Worm (Caenorhabditis elegans): ENCODE measurements around the gene F23A7.5.

F23A7.5 gene

DNA sequence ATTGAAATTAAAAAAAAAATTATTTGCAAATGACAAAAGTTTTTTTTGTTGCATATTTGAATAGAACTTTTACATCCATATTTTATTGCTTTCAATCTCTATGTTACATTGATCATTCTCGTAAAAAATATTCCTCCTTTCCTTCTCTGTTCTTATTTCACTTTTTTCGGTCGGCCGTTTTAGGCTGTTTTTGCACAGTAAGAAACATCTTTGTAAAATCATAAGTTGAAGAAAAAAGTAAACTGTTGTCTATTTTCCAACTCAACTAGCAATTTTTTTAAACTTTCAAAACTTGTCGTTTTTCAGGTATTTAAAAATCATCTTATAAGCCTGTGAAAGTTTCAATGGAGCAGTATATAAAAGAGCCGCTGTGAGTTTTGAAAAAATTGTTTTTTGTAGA lies at the start of gene F23A7.5:
F23A7.5 (plus strand) TSS at position 301 of the 400 bp plus-strand sequence.
- TF ChIP-seq flt-1 (GFP tag; IDR thresholded peaks at IDR 0.05) (no peak), T22C8.4 (GFP tag; IDR thresholded peaks at IDR 0.05) (no peak), med-1 (GFP tag; optimal IDR thresholded peaks at IDR 0.05; ENCODE audit: insufficient read depth) (no peak), ztf-29 (GFP tag; IDR thresholded peaks at IDR 0.05) (no peak), cog-1 (tag; optimal IDR thresholded peaks at IDR 0.05) (no peak), klf-2 (GFP tag; conservative IDR thresholded peaks at IDR 0.05) (no peak), ztf-23 (GFP tag; IDR thresholded peaks at IDR 0.05) (no peak), ref-1 (GFP tag; conservative IDR thresholded peaks at IDR 0.05) (no peak), tab-1 (GFP tag; IDR thresholded peaks at IDR 0.05) (no peak)

DNA sequence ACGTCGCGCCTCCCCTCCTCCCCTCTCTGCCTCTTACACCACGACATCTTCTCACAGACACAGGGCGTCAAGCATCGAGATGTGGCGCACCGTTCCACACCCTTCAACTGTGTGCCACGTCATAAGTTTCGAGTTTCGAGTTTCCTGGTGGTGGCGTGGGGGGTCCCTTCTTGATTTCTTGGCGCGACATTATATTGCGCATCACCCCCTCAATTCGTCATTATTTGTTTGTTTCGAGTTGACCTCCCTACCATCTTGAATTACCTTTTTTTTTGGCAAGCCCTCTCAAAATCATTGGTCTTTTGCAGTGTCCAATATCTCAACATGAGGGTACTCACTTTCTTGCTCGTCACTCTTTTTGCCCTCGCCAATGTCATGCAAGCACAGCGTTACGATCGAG lies 44.7 kb upstream of the F23A7.5 start, which contains the start of gene nlp-67:
nlp-67 (plus strand) TSS at position 301 of the 400 bp plus-strand sequence.
- TF ChIP-seq flt-1 (GFP tag; IDR thresholded peaks at IDR 0.05): no peak
- TF ChIP-seq ztf-23 (GFP tag; IDR thresholded peaks at IDR 0.05): no peak
- TF ChIP-seq cog-1 (tag; optimal IDR thresholded peaks at IDR 0.05): no peak
- TF ChIP-seq ref-1 (GFP tag; conservative IDR thresholded peaks at IDR 0.05): no peak
- TF ChIP-seq klf-2 (GFP tag; conservative IDR thresholded peaks at IDR 0.05): no peak
- no peak for TF ChIP-seq tab-1 (GFP tag; IDR thresholded peaks at IDR 0.05)
- no peak for TF ChIP-seq ztf-29 (GFP tag; IDR thresholded peaks at IDR 0.05)
- TF ChIP-seq med-1 (GFP tag; optimal IDR thresholded peaks at IDR 0.05; ENCODE audit: insufficient read depth): no peak
- no peak for TF ChIP-seq T22C8.4 (GFP tag; IDR thresholded peaks at IDR 0.05)

DNA sequence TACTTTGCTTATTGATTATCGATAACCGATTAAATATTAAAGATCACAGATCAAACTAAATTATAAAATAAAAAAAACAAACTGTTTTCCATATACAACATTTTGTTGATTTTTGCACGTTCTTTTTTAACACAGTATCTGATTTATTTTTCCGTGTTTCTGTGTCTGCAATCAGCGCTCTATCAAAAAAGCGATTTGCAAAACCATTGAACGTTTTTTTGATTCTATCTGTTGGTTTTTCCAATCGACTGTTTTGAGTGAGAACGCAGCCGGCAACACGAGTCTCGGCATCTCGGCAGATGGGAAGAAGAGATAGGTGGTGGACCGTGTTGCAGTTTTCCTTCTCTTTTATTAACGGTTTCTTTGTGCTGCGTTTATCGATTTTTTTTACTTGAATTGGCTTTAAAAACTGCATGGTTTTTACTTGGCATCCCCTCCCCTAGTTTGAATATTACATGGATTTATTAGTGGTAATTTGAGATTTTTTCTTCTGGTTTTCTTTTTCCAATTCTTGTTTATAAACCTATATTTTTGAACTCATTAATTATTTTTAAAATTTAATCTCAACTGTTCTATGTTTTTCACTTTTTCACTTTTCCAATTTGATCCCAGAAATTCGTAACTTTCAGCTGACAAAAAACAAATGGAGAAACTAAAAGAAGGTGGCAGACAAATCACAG lies 39.4 kb upstream of the F23A7.5 start, which contains the start of gene slc-25A21:
slc-25A21 (plus strand) TSS at position 630 of the 680 bp plus-strand sequence.
- no peak for TF ChIP-seq T22C8.4 (GFP tag; IDR thresholded peaks at IDR 0.05)

ce11 chrX:16192574-16192973 lies 36.1 kb upstream of the F23A7.5 start:
- no peak for TF ChIP-seq flt-1 (GFP tag; IDR thresholded peaks at IDR 0.05)
- no peak for TF ChIP-seq cog-1 (tag; optimal IDR thresholded peaks at IDR 0.05)
- TF ChIP-seq ztf-23 (GFP tag; IDR thresholded peaks at IDR 0.05): no peak
- TF ChIP-seq ztf-29 (GFP tag; IDR thresholded peaks at IDR 0.05): no peak
- TF ChIP-seq med-1 (GFP tag; optimal IDR thresholded peaks at IDR 0.05; ENCODE audit: insufficient read depth): no peak
- no peak for TF ChIP-seq tab-1 (GFP tag; IDR thresholded peaks at IDR 0.05)
- TF ChIP-seq ref-1 (GFP tag; conservative IDR thresholded peaks at IDR 0.05): no peak
- TF ChIP-seq klf-2 (GFP tag; conservative IDR thresholded peaks at IDR 0.05): no peak
- no peak for TF ChIP-seq T22C8.4 (GFP tag; IDR thresholded peaks at IDR 0.05)

- TF ChIP-seq ztf-29 (GFP tag; IDR thresholded peaks at IDR 0.05): peak; percentile 21; the same call in 1 of the 2 replicates
- no peak for TF ChIP-seq ztf-23 (GFP tag; IDR thresholded peaks at IDR 0.05)
These were observed 29.4 kb upstream of the F23A7.5 start, which contains the start of gene R11.3 for ce11 chrX:16199200-16199764. Gene R11.3 (minus strand): TSS chrX:16199250.

DNA sequence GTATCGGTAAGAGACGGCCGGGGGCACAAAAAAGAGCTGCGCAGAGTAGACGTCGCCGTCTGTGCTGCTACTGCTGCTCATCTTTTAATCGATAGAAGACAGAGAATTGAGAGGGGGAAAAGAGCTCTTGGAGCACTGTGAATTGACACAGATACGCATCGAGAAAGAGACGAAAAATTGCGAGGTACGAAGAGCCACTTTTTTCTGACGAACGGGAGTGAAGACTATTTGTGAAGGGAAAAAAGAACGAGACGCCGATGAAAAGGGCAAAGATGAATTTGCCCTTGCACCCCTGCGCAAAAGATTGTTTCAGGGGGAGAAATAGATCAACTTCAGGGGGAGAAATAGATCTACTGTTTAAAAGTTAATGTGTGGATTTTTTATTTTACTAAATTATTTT lies 26.5 kb upstream of the F23A7.5 start:
- no peak for TF ChIP-seq ztf-29 (GFP tag; IDR thresholded peaks at IDR 0.05)
- TF ChIP-seq flt-1 (GFP tag; IDR thresholded peaks at IDR 0.05): no peak
- TF ChIP-seq ztf-23 (GFP tag; IDR thresholded peaks at IDR 0.05): no peak
- no peak for TF ChIP-seq med-1 (GFP tag; optimal IDR thresholded peaks at IDR 0.05; ENCODE audit: insufficient read depth)
- no peak for TF ChIP-seq ref-1 (GFP tag; conservative IDR thresholded peaks at IDR 0.05)
- no peak for TF ChIP-seq cog-1 (tag; optimal IDR thresholded peaks at IDR 0.05)
- no peak for TF ChIP-seq klf-2 (GFP tag; conservative IDR thresholded peaks at IDR 0.05)
- TF ChIP-seq T22C8.4 (GFP tag; IDR thresholded peaks at IDR 0.05): no peak
- TF ChIP-seq tab-1 (GFP tag; IDR thresholded peaks at IDR 0.05): no peak

DNA sequence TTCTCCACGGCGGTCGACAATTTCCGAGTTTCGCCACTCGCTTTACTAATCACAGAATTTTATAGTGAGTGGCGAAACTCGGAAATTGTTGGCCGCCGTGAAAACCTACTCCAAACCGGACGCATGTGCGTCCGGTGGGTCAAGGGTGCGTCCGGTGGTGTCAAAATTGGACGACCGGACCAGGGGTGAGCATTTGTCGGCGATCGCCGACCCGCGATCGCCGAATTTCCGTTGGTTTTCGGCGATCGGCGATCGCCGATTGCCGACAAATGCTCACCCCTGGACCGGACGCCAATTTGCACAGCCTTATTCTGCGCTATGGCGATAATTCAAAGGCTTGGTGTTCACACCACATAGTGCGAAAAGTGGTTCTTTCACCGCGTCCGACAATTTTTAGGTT lies 24.4 kb upstream of the F23A7.5 start:
- no peak for TF ChIP-seq klf-2 (GFP tag; conservative IDR thresholded peaks at IDR 0.05)
- TF ChIP-seq T22C8.4 (GFP tag; IDR thresholded peaks at IDR 0.05): no peak
- no peak for TF ChIP-seq cog-1 (tag; optimal IDR thresholded peaks at IDR 0.05)
- no peak for TF ChIP-seq ref-1 (GFP tag; conservative IDR thresholded peaks at IDR 0.05)
- no peak for TF ChIP-seq med-1 (GFP tag; optimal IDR thresholded peaks at IDR 0.05; ENCODE audit: insufficient read depth)
- no peak for TF ChIP-seq ztf-23 (GFP tag; IDR thresholded peaks at IDR 0.05)
- TF ChIP-seq ztf-29 (GFP tag; IDR thresholded peaks at IDR 0.05): no peak
- no peak for TF ChIP-seq flt-1 (GFP tag; IDR thresholded peaks at IDR 0.05)
- no peak for TF ChIP-seq tab-1 (GFP tag; IDR thresholded peaks at IDR 0.05)

DNA sequence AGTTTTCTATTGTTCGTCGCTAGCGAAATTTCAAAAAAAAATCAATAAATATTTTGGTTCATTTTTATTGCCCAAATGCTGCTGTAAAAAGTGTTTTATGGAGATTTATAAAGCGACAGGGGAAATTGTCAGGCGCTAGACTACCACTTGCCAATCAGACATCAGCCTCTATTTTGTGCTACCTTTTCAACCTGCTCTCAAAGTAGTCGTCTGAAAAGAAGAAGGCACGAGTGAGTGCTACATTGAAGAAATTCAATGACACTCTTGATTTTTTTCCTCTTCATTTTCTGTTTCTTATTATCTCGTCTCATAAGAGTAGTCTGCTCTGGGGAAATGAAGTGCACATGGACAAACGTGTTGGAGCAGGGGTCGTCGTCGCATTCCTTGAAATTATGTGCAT lies 22.8 kb upstream of the F23A7.5 start:
- TF ChIP-seq ztf-29 (GFP tag; IDR thresholded peaks at IDR 0.05) (no peak), cog-1 (tag; optimal IDR thresholded peaks at IDR 0.05) (peak; percentile 65), flt-1 (GFP tag; IDR thresholded peaks at IDR 0.05) (no peak), T22C8.4 (GFP tag; IDR thresholded peaks at IDR 0.05) (peak; percentile 78), med-1 (GFP tag; optimal IDR thresholded peaks at IDR 0.05; ENCODE audit: insufficient read depth) (no peak)

DNA sequence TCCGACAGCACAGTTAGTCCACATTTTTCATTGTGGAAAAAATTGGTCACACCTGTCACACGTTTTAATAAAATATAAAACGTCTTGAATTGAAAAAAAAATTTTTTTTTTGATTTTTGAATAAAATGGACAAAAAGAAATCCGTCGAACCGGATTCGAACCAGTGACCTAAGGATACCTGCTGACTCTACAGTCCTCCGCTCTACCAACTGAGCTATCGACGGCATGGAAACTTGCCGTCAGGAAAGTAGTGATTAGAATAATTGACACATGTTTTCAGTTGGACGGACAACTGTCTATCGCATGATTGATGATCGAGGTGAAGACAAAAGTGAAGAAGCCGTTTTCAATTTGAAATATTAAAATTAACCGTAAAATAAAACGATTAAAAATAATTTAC lies 20.6 kb upstream of the F23A7.5 start:
- no peak for TF ChIP-seq ref-1 (GFP tag; conservative IDR thresholded peaks at IDR 0.05)
- TF ChIP-seq ztf-23 (GFP tag; IDR thresholded peaks at IDR 0.05): no peak
- no peak for TF ChIP-seq med-1 (GFP tag; optimal IDR thresholded peaks at IDR 0.05; ENCODE audit: insufficient read depth)
- no peak for TF ChIP-seq ztf-29 (GFP tag; IDR thresholded peaks at IDR 0.05)
- no peak for TF ChIP-seq cog-1 (tag; optimal IDR thresholded peaks at IDR 0.05)
- TF ChIP-seq tab-1 (GFP tag; IDR thresholded peaks at IDR 0.05): no peak
- TF ChIP-seq klf-2 (GFP tag; conservative IDR thresholded peaks at IDR 0.05): no peak
- no peak for TF ChIP-seq flt-1 (GFP tag; IDR thresholded peaks at IDR 0.05)
- no peak for TF ChIP-seq T22C8.4 (GFP tag; IDR thresholded peaks at IDR 0.05)

DNA sequence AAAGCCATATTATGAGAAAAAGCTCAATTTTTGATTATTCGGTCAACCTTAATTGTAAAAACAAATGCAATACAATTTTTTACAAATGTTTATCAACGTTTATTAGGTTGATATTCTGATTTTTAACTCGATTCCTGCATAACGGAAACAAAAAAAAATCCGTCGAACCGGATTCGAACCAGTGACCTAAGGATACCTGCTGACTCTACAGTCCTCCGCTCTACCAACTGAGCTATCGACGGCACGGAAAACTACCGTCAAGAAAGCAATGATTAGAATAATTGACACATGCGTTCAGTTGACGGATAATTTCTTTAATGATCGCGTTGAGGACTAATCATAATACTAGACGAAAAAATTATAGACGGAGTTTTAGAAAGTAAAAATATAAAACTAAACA lies 20.1 kb upstream of the F23A7.5 start:
- TF ChIP-seq klf-2 (GFP tag; conservative IDR thresholded peaks at IDR 0.05) (no peak), T22C8.4 (GFP tag; IDR thresholded peaks at IDR 0.05) (no peak), tab-1 (GFP tag; IDR thresholded peaks at IDR 0.05) (no peak)

All from whole organism, midembryonic.